Worm (Caenorhabditis elegans) whole organism, L1 larva: ENCODE measurements around the gene F56C3.8.

Experiments
- C16A3.4 ChIP-seq: fragments of 150-350 bp; optimal IDR thresholded peaks from 2 replicates; lab custom pipeline; 2014; ENCODE audit warnings: missing biosample characterization, missing genetic modification characterization
- C34B4.2 ChIP-seq: sonication (generic microtip); optimal IDR thresholded peaks from 2 replicates; lab custom pipeline; 2017; ENCODE audit warnings: mild to moderate bottlenecking, missing genetic modification characterization, missing compliant biosample characterization
- F16B12.6 ChIP-seq: fragments of 150-350 bp; optimal IDR thresholded peaks from 2 replicates; lab custom pipeline; 2014; ENCODE audit warnings: missing biosample characterization, missing genetic modification characterization
- alr-1 ChIP-seq: fragments of 200-800 bp; sonication (Bioruptor generic); optimal IDR thresholded peaks from 2 replicates; lab custom pipeline; 2018; ENCODE audit warnings: borderline replicate concordance, mild to moderate bottlenecking, missing genetic modification characterization, missing compliant biosample characterization
- ama-1 ChIP-seq: fragments of 150-350 bp; optimal IDR thresholded peaks from 2 replicates; lab custom pipeline; 2014
- ceh-63 ChIP-seq: fragments of 200-800 bp; sonication (Bioruptor generic); optimal IDR thresholded peaks from 2 replicates; lab custom pipeline; 2018; ENCODE audit warnings: mild to moderate bottlenecking, missing genetic modification characterization, missing compliant biosample characterization
- ceh-82 ChIP-seq, 3 experiments: fragments of 150-350 bp in 1 of 3; sonication (generic microtip) in 2 of 3; optimal IDR thresholded peaks; 2 replicates each; lab custom pipeline; 2014 to 2017; ENCODE audit warnings: missing biosample characterization in 3 of 3, missing genetic modification characterization in 3 of 3
- ceh-90 ChIP-seq: sonication (generic microtip); optimal IDR thresholded peaks from 2 replicates; lab custom pipeline; 2016; ENCODE audit warnings: missing genetic modification characterization, missing compliant biosample characterization
- ces-1 ChIP-seq: fragments of 150-350 bp; optimal IDR thresholded peaks from 2 replicates; lab custom pipeline; 2014; ENCODE audit warnings: missing biosample characterization, missing genetic modification reagents, missing genetic modification characterization
- dpl-1 ChIP-seq, 3 experiments: fragments of 150-350 bp in 2 of 3; sonication (generic microtip) in 1 of 3; optimal IDR thresholded peaks; 2 replicates each; lab custom pipeline; 2014 to 2017; ENCODE audit warnings: missing biosample characterization in 3 of 3, missing genetic modification characterization in 3 of 3, missing genetic modification reagents in 3 of 3
- dsc-1 ChIP-seq: sonication (generic microtip); optimal IDR thresholded peaks from 2 replicates; lab custom pipeline; 2016; ENCODE audit warnings: mild to moderate bottlenecking, missing genetic modification characterization, missing compliant biosample characterization
- efl-1 ChIP-seq, 4 experiments: fragments of 150-350 bp; optimal IDR thresholded peaks in 3 of 4; peaks in 1 of 4; 1 replicate in 1 of 4; 2 replicates in 3 of 4; lab custom pipeline; 2014; ENCODE audit warnings: missing biosample characterization in 2 of 4, missing genetic modification characterization in 2 of 4, missing genetic modification reagents in 2 of 4
- egl-13 ChIP-seq: sonication (generic microtip); optimal IDR thresholded peaks from 2 replicates; lab custom pipeline; 2016; ENCODE audit warnings: missing genotype, missing genetic modification reagents, missing genetic modification characterization, missing compliant biosample characterization
- egl-27 ChIP-seq, 2 experiments: fragments of 150-350 bp in 1 of 2; sonication (generic microtip); optimal IDR thresholded peaks; 3 replicates each; lab custom pipeline; 2017 to 2018; ENCODE audit warnings: missing biosample characterization in 2 of 2, missing genetic modification characterization in 2 of 2, missing genetic modification reagents in 2 of 2
- elt-3 ChIP-seq, 6 experiments: fragments of 150-350 bp in 1 of 6; sonication (generic microtip); optimal IDR thresholded peaks; 2 replicates each; lab custom pipeline; 2017 to 2018; ENCODE audit warnings: missing biosample characterization in 6 of 6, missing genetic modification characterization in 6 of 6, inconsistent platforms in 1 of 6
- ets-5 ChIP-seq: fragments of 200-800 bp; sonication (Bioruptor generic); IDR thresholded peaks from 2 replicates; pipeline ENCODE4 v1.3.6; 2022; ENCODE audit warnings: missing genetic modification characterization, missing compliant biosample characterization
- fkh-4 ChIP-seq: sonication (generic microtip); optimal IDR thresholded peaks from 2 replicates; lab custom pipeline; 2016; ENCODE audit warnings: missing compliant biosample characterization, missing genetic modification characterization, borderline replicate concordance
- fkh-8 ChIP-seq: sonication (generic microtip); optimal IDR thresholded peaks from 2 replicates; lab custom pipeline; 2016; ENCODE audit warnings: mild to moderate bottlenecking, missing genetic modification characterization, missing compliant biosample characterization
- fos-1 ChIP-seq: fragments of 150-350 bp; optimal IDR thresholded peaks from 2 replicates; lab custom pipeline; 2014; ENCODE audit warnings: missing biosample characterization, missing genetic modification characterization
- hpl-2 ChIP-seq: fragments of 150-350 bp; optimal IDR thresholded peaks from 2 replicates; lab custom pipeline; 2014; ENCODE audit warnings: missing biosample characterization, missing genetic modification reagents, missing genetic modification characterization
- isw-1 ChIP-seq: fragments of 200-800 bp; sonication (Bioruptor generic); IDR thresholded peaks from 2 replicates; pipeline ENCODE4 v1.3.6; 2022; ENCODE audit warnings: missing genetic modification characterization, missing compliant biosample characterization
- lin-14 ChIP-seq: fragments of 200-800 bp; sonication (Bioruptor generic); optimal IDR thresholded peaks from 2 replicates; lab custom pipeline; 2018; ENCODE audit warnings: mild to moderate bottlenecking, missing genetic modification characterization, moderate library complexity, missing compliant biosample characterization
- lin-15B ChIP-seq: fragments of 150-350 bp; sonication (generic microtip); optimal IDR thresholded peaks from 3 replicates; lab custom pipeline; 2014; ENCODE audit warnings: missing biosample characterization, missing genetic modification characterization
- lin-39 ChIP-seq: fragments of 150-350 bp; optimal IDR thresholded peaks from 2 replicates; lab custom pipeline; 2014; ENCODE audit warnings: missing biosample characterization, missing genetic modification reagents, missing genetic modification characterization
- lir-3 ChIP-seq: sonication (generic microtip); optimal IDR thresholded peaks from 2 replicates; lab custom pipeline; 2016; ENCODE audit warnings: mild to moderate bottlenecking, missing genetic modification characterization, moderate library complexity, missing compliant biosample characterization; ENCODE audit not compliant: poor library complexity
- lsy-2 ChIP-seq, 2 experiments: fragments of 150-350 bp; optimal IDR thresholded peaks; 2 replicates each; lab custom pipeline; 2014; ENCODE audit warnings: missing biosample characterization in 2 of 2, missing genetic modification characterization in 2 of 2
- mab-9 ChIP-seq: fragments of 200-800 bp; sonication (Bioruptor generic); IDR thresholded peaks from 2 replicates; pipeline ENCODE4 v1.3.6; 2022; ENCODE audit warnings: missing genetic modification reagents, missing genetic modification characterization, missing compliant biosample characterization
- mep-1 ChIP-seq: fragments of 150-350 bp; optimal IDR thresholded peaks from 2 replicates; lab custom pipeline; 2014; ENCODE audit warnings: missing biosample characterization, missing genetic modification characterization
- nhr-11 ChIP-seq: fragments of 150-350 bp; optimal IDR thresholded peaks from 2 replicates; lab custom pipeline; 2014; ENCODE audit warnings: missing biosample characterization, missing genetic modification characterization
- nhr-19 ChIP-seq: fragments of 200-800 bp; sonication (Bioruptor generic); conservative IDR thresholded peaks from 2 replicates; pipeline ENCODE4 v1.3.6; 2022; ENCODE audit warnings: missing genetic modification characterization, missing compliant biosample characterization
- nhr-28 ChIP-seq: fragments of 150-350 bp; optimal IDR thresholded peaks from 2 replicates; lab custom pipeline; 2014; ENCODE audit warnings: missing biosample characterization, missing genetic modification characterization
- nhr-71 ChIP-seq: sonication (generic microtip); optimal IDR thresholded peaks from 2 replicates; lab custom pipeline; 2016; ENCODE audit warnings: mild to moderate bottlenecking, missing genetic modification characterization, moderate library complexity, missing compliant biosample characterization
- nhr-76 ChIP-seq: sonication (generic microtip); optimal IDR thresholded peaks from 2 replicates; lab custom pipeline; 2017; ENCODE audit warnings: missing biosample characterization, missing genetic modification characterization
- nhr-77 ChIP-seq: fragments of 150-350 bp; optimal IDR thresholded peaks from 2 replicates; lab custom pipeline; 2014; ENCODE audit warnings: missing biosample characterization, missing genetic modification characterization
- nhr-84 ChIP-seq: sonication (generic microtip); optimal IDR thresholded peaks from 2 replicates; lab custom pipeline; 2017; ENCODE audit warnings: missing biosample characterization, missing genetic modification characterization
- nhr-85 ChIP-seq: sonication (generic microtip); peaks from one replicate; lab custom pipeline; 2016; ENCODE audit warnings: missing genetic modification characterization, inconsistent platforms, missing compliant biosample characterization
- nhr-90 ChIP-seq: sonication (generic microtip); optimal IDR thresholded peaks from 2 replicates; lab custom pipeline; 2016; ENCODE audit warnings: mild to moderate bottlenecking, missing genetic modification characterization, missing compliant biosample characterization; ENCODE audit not compliant: poor library complexity
- pax-3 ChIP-seq: fragments of 200-800 bp; sonication (Bioruptor generic); optimal IDR thresholded peaks from 2 replicates; lab custom pipeline; 2018; ENCODE audit warnings: mild to moderate bottlenecking, missing genetic modification characterization, moderate library complexity, missing compliant biosample characterization
- skn-1 ChIP-seq: fragments of 150-350 bp; optimal IDR thresholded peaks from 2 replicates; lab custom pipeline; 2014; ENCODE audit warnings: missing biosample characterization, missing genetic modification characterization
- snpc-4 ChIP-seq: fragments of 150-350 bp; optimal IDR thresholded peaks from 2 replicates; lab custom pipeline; 2014; ENCODE audit warnings: missing biosample characterization, missing genetic modification characterization
- snu-23 ChIP-seq: sonication (generic microtip); optimal IDR thresholded peaks from 2 replicates; lab custom pipeline; 2016; ENCODE audit warnings: missing genetic modification characterization, missing compliant biosample characterization
- sptf-1 ChIP-seq: fragments of 150-350 bp; optimal IDR thresholded peaks from 2 replicates; lab custom pipeline; 2014; ENCODE audit warnings: missing biosample characterization, missing genetic modification characterization
- swsn-7 ChIP-seq: sonication (generic microtip); optimal IDR thresholded peaks from 2 replicates; lab custom pipeline; 2016; ENCODE audit warnings: missing genetic modification characterization, missing compliant biosample characterization
- tbx-2 ChIP-seq: sonication (generic microtip); optimal IDR thresholded peaks from 2 replicates; lab custom pipeline; 2016; ENCODE audit warnings: missing genetic modification characterization, missing compliant biosample characterization
- unc-86 ChIP-seq: sonication (generic microtip); optimal IDR thresholded peaks from 2 replicates; lab custom pipeline; 2016; ENCODE audit warnings: missing genetic modification characterization, missing compliant biosample characterization
- xbp-1 ChIP-seq: sonication (generic microtip); optimal IDR thresholded peaks from 2 replicates; lab custom pipeline; 2016; ENCODE audit warnings: missing genetic modification characterization, missing compliant biosample characterization

F56C3.8 gene

ce11 chrX:1386893-1387367 lies 2.5 kb upstream of the F56C3.8 start, which contains the start of gene F56C3.1:
F56C3.1 (plus strand) TSS chrX:1387317.
- TF ChIP-seq lsy-2 (tag; optimal IDR thresholded peaks at IDR 0.05; lab: Kevin White, UChicago) = no peak
- no peak for TF ChIP-seq ets-5
- no peak for TF ChIP-seq ceh-90 (tag; lab: Kevin White, UChicago)
- no peak for TF ChIP-seq egl-13 (tag; lab: Kevin White, UChicago)
- no peak for TF ChIP-seq fkh-4 (tag; lab: Kevin White, UChicago)
- no peak for TF ChIP-seq elt-3 (tag; optimal IDR thresholded peaks at IDR 0.05; lab: Kevin White, UChicago)
- no peak for TF ChIP-seq tbx-2
- no peak for TF ChIP-seq nhr-28
- no peak for TF ChIP-seq fkh-8
- TF ChIP-seq nhr-84 = no peak
- TF ChIP-seq swsn-7 = no peak
- no peak for TF ChIP-seq nhr-11 (tag; lab: Kevin White, UChicago)
- TF ChIP-seq lir-3 (tag; lab: Kevin White, UChicago) = no peak
- TF ChIP-seq ceh-63 = no peak
- TF ChIP-seq sptf-1 = no peak
- no peak for TF ChIP-seq nhr-77 (tag; lab: Kevin White, UChicago)
- no peak for TF ChIP-seq F16B12.6 (tag; lab: Kevin White, UChicago)
- no peak for TF ChIP-seq lin-14 (GFP tag; lab: Kevin White, UChicago)
- no peak for TF ChIP-seq nhr-19 (GFP tag; lab: Robert Waterston, UW)
- TF ChIP-seq nhr-90 (tag; lab: Kevin White, UChicago) = no peak
- TF ChIP-seq, all 84 proteins: peak for 0

ce11 chrX:1383546-1383945 lies 892 bp downstream of the F56C3.8 start:
- TF ChIP-seq swsn-7 = no peak
- no peak for TF ChIP-seq C34B4.2
- no peak for TF ChIP-seq egl-27 (tag; optimal IDR thresholded peaks at IDR 0.05; lab: Kevin White, UChicago)
- TF ChIP-seq nhr-76 (tag; lab: Kevin White, UChicago) = no peak
- no peak for TF ChIP-seq tbx-2
- no peak for TF ChIP-seq lin-39 (tag; lab: Kevin White, UChicago)
- TF ChIP-seq nhr-28 = no peak
- TF ChIP-seq ama-1 (lab: Kevin White, UChicago) = no peak
- TF ChIP-seq ces-1 (GFP tag; lab: Kevin White, UChicago) = no peak

ce11 chrX:1381565-1381964 lies 2.9 kb downstream of the F56C3.8 start, which contains the start of gene F56C3.10:
F56C3.10 (minus strand) TSS chrX:1381665.
- TF ChIP-seq unc-86 (no peak), snpc-4 (tag; lab: Kevin White, UChicago) (no peak), lin-15B (tag; lab: Kevin White, UChicago) (no peak), nhr-85 (no peak), isw-1 (GFP tag; lab: Robert Waterston, UW) (no peak), ceh-63 (no peak), nhr-28 (no peak), ama-1 (lab: Kevin White, UChicago) (no peak), ets-5 (no peak), lir-3 (tag; lab: Kevin White, UChicago) (no peak), nhr-71 (tag; lab: Kevin White, UChicago) (no peak), hpl-2 (GFP tag; lab: Kevin White, UChicago) (no peak), ceh-90 (tag; lab: Kevin White, UChicago) (no peak), mab-9 (GFP tag; lab: Robert Waterston, UW) (no peak), alr-1 (tag; lab: Kevin White, UChicago) (no peak), fkh-4 (tag; lab: Kevin White, UChicago) (no peak), dpl-1 (GFP tag; optimal IDR thresholded peaks at IDR 0.05; lab: Kevin White, UChicago) (no peak), pax-3 (tag; lab: Kevin White, UChicago) (no peak)
- TF ChIP-seq, all 84 proteins: peak for 0

- TF ChIP-seq efl-1 (optimal IDR thresholded peaks at IDR 0.05; lab: Kevin White, UChicago) (peak; percentile 9 to 24), efl-1 (GFP tag; optimal IDR thresholded peaks at IDR 0.05 in 1 of 2; lab: Kevin White, UChicago) (peak in 1 of 2 experiments; percentile 63), skn-1 (tag; lab: Kevin White, UChicago) (peak; percentile 81), snpc-4 (tag; lab: Kevin White, UChicago) (peak; percentile 69), ceh-82 (tag; optimal IDR thresholded peaks at IDR 0.05; lab: Kevin White, UChicago) (peak; percentile 33 to 65 (median 58)), xbp-1 (tag; lab: Kevin White, UChicago) (peak; percentile 25), mep-1 (tag; lab: Kevin White, UChicago) (peak; percentile 42), sptf-1 (no peak), isw-1 (GFP tag; lab: Robert Waterston, UW) (no peak), C16A3.4 (tag; lab: Kevin White, UChicago) (peak; percentile 9), nhr-71 (tag; lab: Kevin White, UChicago) (peak; percentile 44), ceh-63 (no peak), snu-23 (GFP tag; lab: Kevin White, UChicago) (peak; percentile 66), egl-27 (tag; optimal IDR thresholded peaks at IDR 0.05; lab: Kevin White, UChicago) (no peak), nhr-84 (no peak), nhr-19 (GFP tag; lab: Robert Waterston, UW) (peak; percentile 64), fos-1 (tag; lab: Kevin White, UChicago) (peak; percentile 36), dsc-1 (tag; lab: Kevin White, UChicago) (peak; percentile 67)
Measured at ce11 chrX:1379391-1379790, 5.0 kb downstream of the F56C3.8 start.
